Worm (Caenorhabditis elegans) whole organism, L3 larva: ENCODE measurements around the gene R04F11.2.

ENCODE experiments used
- aly-2 ChIP-seq: fragments of 150-350 bp; optimal IDR thresholded peaks from 2 replicates; lab custom pipeline; 2014; ENCODE audit warnings: missing biosample characterization, missing genetic modification characterization
- fos-1 ChIP-seq: fragments of 150-350 bp; optimal IDR thresholded peaks from 2 replicates; lab custom pipeline; 2014; ENCODE audit warnings: missing biosample characterization, missing genetic modification characterization

The R04F11.2 gene

ce11 chrV:12369437-12369836 is 51.3 kb downstream of the R04F11.2 start, which contains the start of gene gcy-13:
gcy-13 (minus strand) TSS chrV:12369537.
- TF ChIP-seq fos-1 (tag; lab: Kevin White, UChicago) (no peak), aly-2 (no peak)
- TF ChIP-seq, all 47 proteins: peak for 0
